Fruit fly (Drosophila melanogaster) whole organism, embryonic: ENCODE data around the gene Rab6.

Experiments
- Adf1 ChIP-seq: fragments of 200-800 bp; sonication (Bioruptor generic); IDR thresholded peaks from 2 replicates; pipeline ENCODE4 v1.3.6; 2022; ENCODE audit warnings: missing biosample characterization, missing genetic modification characterization
- Antp ChIP-seq: fragments of 200-800 bp; sonication (Bioruptor generic); optimal IDR thresholded peaks from 3 replicates; lab custom pipeline; 2016; ENCODE audit warnings: missing biosample characterization, missing genetic modification characterization
- Bdp1 ChIP-seq: fragments of 200-800 bp; sonication (Bioruptor generic); optimal IDR thresholded peaks from 3 replicates; lab custom pipeline; 2016; ENCODE audit warnings: missing biosample characterization, missing genetic modification characterization
- CG10654 ChIP-seq: fragments of 200-800 bp; sonication (Bioruptor generic); optimal IDR thresholded peaks from 2 replicates; lab custom pipeline; 2016; ENCODE audit warnings: missing biosample characterization, missing genetic modification characterization
- CG11398 ChIP-seq: fragments of 200-800 bp; sonication (Bioruptor generic); optimal IDR thresholded peaks from 2 replicates; lab custom pipeline; 2016; ENCODE audit warnings: missing biosample characterization, missing genetic modification characterization
- CG12104 ChIP-seq: fragments of 200-800 bp; sonication (Bioruptor generic); optimal IDR thresholded peaks from 3 replicates; lab custom pipeline; 2016; ENCODE audit warnings: missing biosample characterization, missing genetic modification characterization
- CG12942 ChIP-seq: fragments of 200-800 bp; sonication (Bioruptor generic); optimal IDR thresholded peaks from 3 replicates; lab custom pipeline; 2016; ENCODE audit warnings: missing biosample characterization, missing genetic modification characterization
- CG1647 ChIP-seq: fragments of 200-800 bp; sonication (Bioruptor generic); optimal IDR thresholded peaks from 3 replicates; lab custom pipeline; 2016; ENCODE audit warnings: missing biosample characterization, missing genetic modification characterization
- CG16813 ChIP-seq: fragments of 200-800 bp; sonication (Bioruptor generic); IDR thresholded peaks from 3 replicates; pipeline ENCODE4 v1.3.6; 2022; ENCODE audit warnings: missing biosample characterization, missing genetic modification characterization; ENCODE audit not compliant: partially characterized antibody
- CG17186 ChIP-seq: fragments of 200-800 bp; sonication (Bioruptor generic); optimal IDR thresholded peaks from 3 replicates; lab custom pipeline; 2017; ENCODE audit warnings: missing biosample characterization, missing genetic modification reagents, missing genetic modification characterization
- CG18619 ChIP-seq: fragments of 200-800 bp; sonication (Bioruptor generic); optimal IDR thresholded peaks from 3 replicates; lab custom pipeline; 2017; ENCODE audit warnings: missing biosample characterization, mild to moderate bottlenecking, missing genetic modification characterization
- CG33213 ChIP-seq: fragments of 200-800 bp; sonication (Bioruptor generic); optimal IDR thresholded peaks from 3 replicates; lab custom pipeline; 2016; ENCODE audit warnings: missing biosample characterization, missing genetic modification characterization
- CG4617 ChIP-seq: fragments of 200-800 bp; sonication (Bioruptor generic); optimal IDR thresholded peaks from 3 replicates; lab custom pipeline; 2016; ENCODE audit warnings: missing biosample characterization, missing genetic modification characterization, borderline replicate concordance
- CG5245 ChIP-seq: fragments of 200-800 bp; sonication (Bioruptor generic); optimal IDR thresholded peaks from 3 replicates; lab custom pipeline; 2016; ENCODE audit warnings: missing biosample characterization, missing genetic modification characterization
- CG7271 ChIP-seq: fragments of 200-800 bp; sonication (Bioruptor generic); optimal IDR thresholded peaks from 2 replicates; lab custom pipeline; 2018; ENCODE audit warnings: missing biosample characterization, mild to moderate bottlenecking, missing genetic modification characterization, moderate library complexity
- CG7987 ChIP-seq: fragments of 200-800 bp; sonication (Bioruptor generic); optimal IDR thresholded peaks from 2 replicates; lab custom pipeline; 2018; ENCODE audit warnings: missing biosample characterization, mild to moderate bottlenecking, missing genetic modification characterization, moderate library complexity
- CG9727 ChIP-seq: fragments of 200-800 bp; sonication (Bioruptor generic); optimal IDR thresholded peaks from 3 replicates; lab custom pipeline; 2017; ENCODE audit warnings: missing biosample characterization, mild to moderate bottlenecking, missing genetic modification characterization
- Dfd ChIP-seq, 2 experiments: fragments of >200 bp; optimal IDR thresholded peaks; 2 replicates each; lab custom pipeline; 2017; ENCODE audit warnings: missing biosample characterization in 2 of 2, missing genetic modification characterization in 2 of 2
- Doc3 ChIP-seq: fragments of 200-800 bp; sonication (Bioruptor generic); IDR thresholded peaks from 3 replicates; pipeline ENCODE4 v1.3.6; 2022; ENCODE audit warnings: missing biosample characterization, missing genetic modification characterization; ENCODE audit not compliant: partially characterized antibody
- Myb ChIP-seq: fragments of 200-800 bp; sonication (Bioruptor generic); optimal IDR thresholded peaks from 2 replicates; lab custom pipeline; 2016; ENCODE audit warnings: missing biosample characterization, missing genetic modification characterization
- Sin3A ChIP-seq: fragments of >200 bp; optimal IDR thresholded peaks from 2 replicates; lab custom pipeline; 2018
- Sry-β ChIP-seq: fragments of 200-800 bp; sonication (Bioruptor generic); optimal IDR thresholded peaks from 2 replicates; lab custom pipeline; 2018; ENCODE audit warnings: missing biosample characterization, mild to moderate bottlenecking, missing genetic modification characterization, moderate library complexity
- abd-A ChIP-seq: fragments of 200-800 bp; sonication (Bioruptor generic); optimal IDR thresholded peaks from 3 replicates; lab custom pipeline; 2019; ENCODE audit warnings: missing biosample characterization, mild to moderate bottlenecking, missing genetic modification characterization, moderate library complexity
- ara ChIP-seq: fragments of 200-800 bp; sonication (Bioruptor generic); IDR thresholded peaks from 2 replicates; pipeline ENCODE4 v1.3.6; 2022; ENCODE audit warnings: missing biosample characterization, missing genetic modification characterization
- bab2 ChIP-seq: fragments of 200-800 bp; sonication (Bioruptor generic); optimal IDR thresholded peaks from 2 replicates; lab custom pipeline; 2016; ENCODE audit warnings: missing biosample characterization, missing genetic modification characterization
- bowl ChIP-seq: fragments of 200-800 bp; sonication (Bioruptor generic); IDR thresholded peaks from 2 replicates; pipeline ENCODE4 v1.3.6; 2022; ENCODE audit warnings: missing biosample characterization, missing genetic modification characterization
- danr ChIP-seq: fragments of 200-800 bp; sonication (Bioruptor generic); IDR thresholded peaks from 2 replicates; pipeline ENCODE4 v1.3.6; 2022; ENCODE audit warnings: missing biosample characterization, missing genetic modification characterization
- disco-r ChIP-seq: fragments of 200-800 bp; sonication (Bioruptor generic); optimal IDR thresholded peaks from 2 replicates; lab custom pipeline; 2016; ENCODE audit warnings: missing biosample characterization, missing genetic modification characterization
- gcm2 ChIP-seq: fragments of 200-800 bp; sonication (Bioruptor generic); optimal IDR thresholded peaks from 2 replicates; lab custom pipeline; 2016; ENCODE audit warnings: missing biosample characterization, missing genetic modification characterization
- hth ChIP-seq: fragments of >200 bp; optimal IDR thresholded peaks from 2 replicates; lab custom pipeline; 2017; ENCODE audit warnings: inconsistent platforms
- ind ChIP-seq: fragments of 200-800 bp; sonication (Bioruptor generic); optimal IDR thresholded peaks from 3 replicates; lab custom pipeline; 2016; ENCODE audit warnings: missing biosample characterization, missing genetic modification characterization
- inv ChIP-seq: fragments of 200-800 bp; sonication (Bioruptor generic); IDR thresholded peaks from 2 replicates; pipeline ENCODE4 v1.3.6; 2022; ENCODE audit warnings: missing biosample characterization, missing genetic modification characterization; ENCODE audit not compliant: partially characterized antibody
- jumu ChIP-seq: fragments of 200-800 bp; sonication (Bioruptor generic); optimal IDR thresholded peaks from 3 replicates; lab custom pipeline; 2016; ENCODE audit warnings: missing biosample characterization, missing genetic modification characterization
- kni ChIP-seq: fragments of 200-800 bp; sonication (Bioruptor generic); optimal IDR thresholded peaks from 3 replicates; lab custom pipeline; 2017; ENCODE audit warnings: mild to moderate bottlenecking, missing biosample characterization, missing genetic modification reagents, missing genetic modification characterization
- mirr ChIP-seq: fragments of 200-800 bp; sonication (Bioruptor generic); optimal IDR thresholded peaks from 3 replicates; lab custom pipeline; 2018; ENCODE audit warnings: missing biosample characterization, mild to moderate bottlenecking, missing genetic modification characterization
- nerfin-2 ChIP-seq: fragments of 200-800 bp; sonication (Bioruptor generic); IDR thresholded peaks from 2 replicates; pipeline ENCODE4 v1.3.6; 2022; ENCODE audit warnings: missing biosample characterization, missing genetic modification characterization; ENCODE audit not compliant: partially characterized antibody
- pan ChIP-seq, 4 experiments: fragments of >200 bp in 3 of 4; fragments of 200-800 bp in 1 of 4; sonication (Bioruptor generic) in 1 of 4; optimal IDR thresholded peaks in 3 of 4; IDR thresholded peaks in 1 of 4; 2 replicates each; pipeline versions ENCODE4 v1.3.6 to Lab custom; 2017 to 2022; ENCODE audit warnings: missing biosample characterization in 2 of 4, missing genetic modification characterization in 2 of 4, mixed read lengths in 1 of 4
- pita ChIP-seq: fragments of 200-800 bp; sonication (Bioruptor generic); optimal IDR thresholded peaks from 2 replicates; lab custom pipeline; 2017; ENCODE audit warnings: missing biosample characterization, mild to moderate bottlenecking, missing genetic modification characterization
- ranshi ChIP-seq: fragments of 200-800 bp; sonication (Bioruptor generic); IDR thresholded peaks from 2 replicates; pipeline ENCODE4 v1.3.6; 2022; ENCODE audit warnings: missing biosample characterization, missing genetic modification characterization
- sc ChIP-seq, 3 experiments: fragments of >200 bp in 2 of 3; fragments of 200-800 bp in 1 of 3; sonication (Bioruptor generic) in 1 of 3; optimal IDR thresholded peaks; 2 replicates in 2 of 3; 3 replicates in 1 of 3; lab custom pipeline; 2017; ENCODE audit warnings: mild to moderate bottlenecking in 1 of 3, missing biosample characterization in 1 of 3, missing genetic modification characterization in 1 of 3, missing genetic modification reagents in 1 of 3
- schlank ChIP-seq: fragments of 200-800 bp; sonication (Bioruptor generic); optimal IDR thresholded peaks from 2 replicates; lab custom pipeline; 2018; ENCODE audit warnings: missing biosample characterization, mild to moderate bottlenecking, missing genetic modification characterization
- seq ChIP-seq: fragments of 200-800 bp; sonication (Bioruptor generic); IDR thresholded peaks from 2 replicates; pipeline ENCODE4 v1.3.6; 2022; ENCODE audit warnings: missing biosample characterization, missing genetic modification characterization
- sob ChIP-seq: fragments of 200-800 bp; sonication (Bioruptor generic); IDR thresholded peaks from 2 replicates; pipeline ENCODE4 v1.3.6; 2022; ENCODE audit warnings: missing biosample characterization, missing genetic modification characterization
- unc-4 ChIP-seq: fragments of 200-800 bp; sonication (Bioruptor generic); IDR thresholded peaks from 2 replicates; pipeline ENCODE4 v1.3.6; 2022; ENCODE audit warnings: missing biosample characterization, missing genetic modification characterization; ENCODE audit not compliant: partially characterized antibody
- vvl ChIP-seq: fragments of 200-800 bp; sonication (Bioruptor generic); IDR thresholded peaks from 2 replicates; pipeline ENCODE4 v1.3.6; 2022; ENCODE audit warnings: missing biosample characterization, missing genetic modification characterization
- zen ChIP-seq: fragments of 200-800 bp; sonication (Bioruptor generic); optimal IDR thresholded peaks from 3 replicates; lab custom pipeline; 2018; ENCODE audit warnings: missing biosample characterization, mild to moderate bottlenecking, missing genetic modification characterization, moderate library complexity
- zf30C ChIP-seq: fragments of 200-800 bp; sonication (Bioruptor generic); optimal IDR thresholded peaks from 3 replicates; lab custom pipeline; 2018; ENCODE audit warnings: missing biosample characterization, mild to moderate bottlenecking, missing genetic modification characterization

Gene Rab6

dm6 chr2L:12103231-12104210 is 5.4 kb downstream of the Rab6 start, which contains the start of the genes Patsas and ThrRS (continued):
- peak; percentile 69 for TF ChIP-seq danr (GFP tag; lab: Robert Waterston, UW)
- TF ChIP-seq jumu (GFP tag; lab: Kevin White, UChicago) = peak; percentile 54
- peak in 1 of 2 experiments; percentile 39 for TF ChIP-seq Dfd (GFP tag; optimal IDR thresholded peaks at IDR 0.05; lab: Kevin White, UChicago)
- TF ChIP-seq CG17186 (GFP tag; lab: Kevin White, UChicago) = no peak
- TF ChIP-seq CG33213 (GFP tag; lab: Kevin White, UChicago) = peak; percentile 49
- TF ChIP-seq Myb = peak; percentile 66
- no peak for TF ChIP-seq hth (lab: Kevin White, UChicago)
- peak; percentile 4 for TF ChIP-seq disco-r (GFP tag; lab: Kevin White, UChicago)
- no peak for TF ChIP-seq nerfin-2 (GFP tag; lab: Robert Waterston, UW)
- peak; percentile 77 for TF ChIP-seq bab2
- TF ChIP-seq sob (GFP tag; lab: Robert Waterston, UW) = peak; percentile 82
- peak; percentile 80 for TF ChIP-seq CG12104 (GFP tag; lab: Kevin White, UChicago)
- TF ChIP-seq kni (GFP tag; lab: Kevin White, UChicago) = no peak
- peak; percentile 46 for TF ChIP-seq CG1647 (GFP tag; lab: Kevin White, UChicago)
- TF ChIP-seq CG12942 (GFP tag; lab: Kevin White, UChicago) = peak; percentile 86
- TF ChIP-seq CG9727 (GFP tag; lab: Kevin White, UChicago) = peak; percentile 82
- peak; percentile 39 for TF ChIP-seq Sry-β
- TF ChIP-seq ind (GFP tag; lab: Kevin White, UChicago) = peak; percentile 82
- TF ChIP-seq zf30C = no peak
- TF ChIP-seq inv = no peak
- no peak for TF ChIP-seq abd-A (tag; lab: Kevin White, UChicago)
- no peak for TF ChIP-seq CG16813 (GFP tag; lab: Robert Waterston, UW)
- TF ChIP-seq CG10654 (GFP tag; lab: Kevin White, UChicago) = peak; percentile 82
- TF ChIP-seq seq (GFP tag; lab: Robert Waterston, UW) = peak; percentile 82
- no peak for TF ChIP-seq mirr (GFP tag; lab: Kevin White, UChicago)
- TF ChIP-seq ara (GFP tag; lab: Robert Waterston, UW) = peak; percentile 78; the same call in 1 of the 2 replicates
- TF ChIP-seq pita (GFP tag; lab: Kevin White, UChicago) = no peak
- TF ChIP-seq CG7987 = peak; percentile 20
- TF ChIP-seq CG7271 (tag; lab: Kevin White, UChicago) = peak; percentile 47
- TF ChIP-seq Doc3 (GFP tag; lab: Robert Waterston, UW) = no peak; the same call in 2 of the 3 replicates
- no peak for TF ChIP-seq unc-4 (GFP tag; lab: Robert Waterston, UW)
- peak; percentile 59 for TF ChIP-seq Bdp1 (GFP tag; lab: Kevin White, UChicago)
- TF ChIP-seq gcm2 = peak; percentile 6
- peak; percentile 68 for TF ChIP-seq Sin3A (lab: Kevin White, UChicago)
- peak; percentile 98 for TF ChIP-seq zen (tag; lab: Kevin White, UChicago)
- peak; percentile 52 for TF ChIP-seq Adf1 (GFP tag; lab: Robert Waterston, UW)
- TF ChIP-seq sc (optimal IDR thresholded peaks at IDR 0.05; lab: Kevin White, UChicago) = no peak
- peak; percentile 72 for TF ChIP-seq sc (GFP tag; optimal IDR thresholded peaks at IDR 0.05; lab: Kevin White, UChicago)
- TF ChIP-seq CG5245 (GFP tag; lab: Kevin White, UChicago) = peak; percentile 76
- TF ChIP-seq bowl = peak; percentile 59; the same call in 1 of the 2 replicates
- TF ChIP-seq Antp (GFP tag; lab: Kevin White, UChicago) = peak; percentile 67
- TF ChIP-seq CG11398 (GFP tag; lab: Kevin White, UChicago) = no peak
- no peak for TF ChIP-seq pan (optimal IDR thresholded peaks at IDR 0.05; lab: Kevin White, UChicago)
- TF ChIP-seq pan (GFP tag; optimal IDR thresholded peaks at IDR 0.05 in 1 of 2, IDR thresholded peaks at IDR 0.05 in 1 of 2) = peak in 1 of 2 experiments; percentile 90
- peak; percentile 87 for TF ChIP-seq vvl
- TF ChIP-seq ranshi (GFP tag; lab: Robert Waterston, UW) = peak; percentile 86
- TF ChIP-seq schlank (tag; lab: Kevin White, UChicago) = peak; percentile 21
- TF ChIP-seq CG4617 = peak; percentile 73
- TF ChIP-seq CG18619 (GFP tag; lab: Kevin White, UChicago) = peak; percentile 80
